Worm (Caenorhabditis elegans) whole organism, midembryonic: Measurements from ENCODE around the gene clec-212.

Experiments
- T22C8.4 ChIP-seq: fragments of 200-800 bp; sonication (Bioruptor generic); IDR thresholded peaks from 2 replicates; pipeline ENCODE4 v1.3.6; 2022; ENCODE audit warnings: missing genetic modification characterization, missing compliant biosample characterization
- cog-1 ChIP-seq: sonication (generic microtip); optimal IDR thresholded peaks from 2 replicates; lab custom pipeline; 2016; ENCODE audit warnings: missing genetic modification characterization, missing compliant biosample characterization
- flt-1 ChIP-seq: fragments of 200-800 bp; sonication (Bioruptor generic); IDR thresholded peaks from 2 replicates; pipeline ENCODE4 v1.3.6; 2022; ENCODE audit warnings: missing genetic modification characterization, missing compliant biosample characterization
- klf-2 ChIP-seq: fragments of 200-800 bp; sonication (Bioruptor generic); conservative IDR thresholded peaks from 2 replicates; pipeline ENCODE4 v1.3.6; 2022; ENCODE audit warnings: missing genetic modification reagents, missing genetic modification characterization, missing compliant biosample characterization
- med-1 ChIP-seq: sonication (generic microtip); optimal IDR thresholded peaks from 2 replicates; lab custom pipeline; 2017; ENCODE audit warnings: missing genetic modification characterization, mild to moderate bottlenecking, missing compliant biosample characterization, antibody characterized with exemption, missing genetic modification reagents; ENCODE audit not compliant: insufficient read depth
- ref-1 ChIP-seq: fragments of 200-800 bp; sonication (Bioruptor generic); conservative IDR thresholded peaks from 2 replicates; pipeline ENCODE4 v1.3.6; 2022; ENCODE audit warnings: missing genetic modification reagents, missing genetic modification characterization, missing compliant biosample characterization
- tab-1 ChIP-seq: fragments of 200-800 bp; sonication (Bioruptor generic); IDR thresholded peaks from 2 replicates; pipeline ENCODE4 v1.3.6; 2022; ENCODE audit warnings: missing genetic modification characterization, missing compliant biosample characterization
- ztf-23 ChIP-seq: fragments of 200-800 bp; sonication (Bioruptor generic); IDR thresholded peaks from 2 replicates; pipeline ENCODE4 v1.3.6; 2022; ENCODE audit warnings: missing genetic modification reagents, missing genetic modification characterization, missing compliant biosample characterization
- ztf-29 ChIP-seq: fragments of 200-800 bp; sonication (Bioruptor generic); IDR thresholded peaks from 2 replicates; pipeline ENCODE4 v1.3.6; 2022; ENCODE audit warnings: missing genetic modification reagents, missing genetic modification characterization, missing compliant biosample characterization

Gene clec-212

ce11 chrV:7570290-7570689 lies at the start of gene clec-212:
Gene clec-212 (minus strand): TSS chrV:7570390.
- TF ChIP-seq ref-1 (GFP tag; lab: Robert Waterston, UW) (no peak), ztf-23 (GFP tag; lab: Robert Waterston, UW) (no peak), tab-1 (GFP tag; lab: Robert Waterston, UW) (no peak), cog-1 (tag; lab: Kevin White, UChicago) (no peak), flt-1 (no peak), med-1 (GFP tag; lab: Kevin White, UChicago) (no peak), T22C8.4 (no peak), klf-2 (GFP tag; lab: Robert Waterston, UW) (no peak), ztf-29 (no peak)

- no peak for TF ChIP-seq med-1 (GFP tag; lab: Kevin White, UChicago)
- no peak for TF ChIP-seq ref-1 (GFP tag; lab: Robert Waterston, UW)
- TF ChIP-seq tab-1 (GFP tag; lab: Robert Waterston, UW) = no peak
- TF ChIP-seq klf-2 (GFP tag; lab: Robert Waterston, UW) = no peak
- no peak for TF ChIP-seq ztf-29
- TF ChIP-seq T22C8.4 = no peak
- TF ChIP-seq flt-1 = no peak
- no peak for TF ChIP-seq ztf-23 (GFP tag; lab: Robert Waterston, UW)
Measured at ce11 chrV:7618114-7618513, 47.9 kb upstream of the clec-212 start, which contains the start of gene C50E3.15. Gene C50E3.15 (plus strand): TSS chrV:7618414.

- TF ChIP-seq klf-2 (GFP tag; lab: Robert Waterston, UW) (no peak), ref-1 (GFP tag; lab: Robert Waterston, UW) (no peak), flt-1 (no peak), tab-1 (GFP tag; lab: Robert Waterston, UW) (no peak), med-1 (GFP tag; lab: Kevin White, UChicago) (no peak), cog-1 (tag; lab: Kevin White, UChicago) (no peak), ztf-23 (GFP tag; lab: Robert Waterston, UW) (no peak), ztf-29 (no peak), T22C8.4 (no peak)
Measured at ce11 chrV:7612044-7612443, 41.9 kb upstream of the clec-212 start, which contains the start of gene clec-215. Gene clec-215 (plus strand): TSS chrV:7612344.

- no peak for TF ChIP-seq tab-1 (GFP tag; lab: Robert Waterston, UW)
- no peak for TF ChIP-seq flt-1
- TF ChIP-seq T22C8.4 = no peak
- no peak for TF ChIP-seq med-1 (GFP tag; lab: Kevin White, UChicago)
- no peak for TF ChIP-seq ztf-23 (GFP tag; lab: Robert Waterston, UW)
- no peak for TF ChIP-seq klf-2 (GFP tag; lab: Robert Waterston, UW)
- TF ChIP-seq ref-1 (GFP tag; lab: Robert Waterston, UW) = no peak
- no peak for TF ChIP-seq ztf-29
- TF ChIP-seq cog-1 (tag; lab: Kevin White, UChicago) = no peak
Measured at ce11 chrV:7609698-7610420, 39.7 kb upstream of the clec-212 start, which contains the start of the genes folt-3 and clec-214. Gene folt-3 (minus strand): TSS chrV:7609748. Gene clec-214 (plus strand): TSS chrV:7610370.

ce11 chrV:7604858-7605257 lies 34.7 kb upstream of the clec-212 start, which contains the start of gene clec-213:
Gene clec-213 (plus strand): TSS chrV:7605158.
- TF ChIP-seq flt-1 (no peak), med-1 (GFP tag; lab: Kevin White, UChicago) (no peak), T22C8.4 (no peak), ref-1 (GFP tag; lab: Robert Waterston, UW) (no peak), tab-1 (GFP tag; lab: Robert Waterston, UW) (no peak), ztf-23 (GFP tag; lab: Robert Waterston, UW) (no peak), ztf-29 (no peak), klf-2 (GFP tag; lab: Robert Waterston, UW) (no peak), cog-1 (tag; lab: Kevin White, UChicago) (no peak)

ce11 chrV:7603404-7603803 lies 33.2 kb upstream of the clec-212 start, which contains the start of gene C50E3.11:
Gene C50E3.11 (minus strand): TSS chrV:7603486.
- TF ChIP-seq ztf-23 (GFP tag; lab: Robert Waterston, UW) (no peak), flt-1 (no peak)

- TF ChIP-seq flt-1 (no peak), T22C8.4 (no peak), tab-1 (GFP tag; lab: Robert Waterston, UW) (no peak), ztf-29 (no peak), ztf-23 (GFP tag; lab: Robert Waterston, UW) (no peak), ref-1 (GFP tag; lab: Robert Waterston, UW) (no peak), cog-1 (tag; lab: Kevin White, UChicago) (no peak), klf-2 (GFP tag; lab: Robert Waterston, UW) (no peak), med-1 (GFP tag; lab: Kevin White, UChicago) (no peak)
Measured at ce11 chrV:7601443-7601842, 31.3 kb upstream of the clec-212 start, which contains the start of gene scl-26. Gene scl-26 (minus strand): TSS chrV:7601543.

- TF ChIP-seq tab-1 (GFP tag; lab: Robert Waterston, UW) = no peak
- TF ChIP-seq klf-2 (GFP tag; lab: Robert Waterston, UW) = no peak
- TF ChIP-seq cog-1 (tag; lab: Kevin White, UChicago) = no peak
- no peak for TF ChIP-seq T22C8.4
- TF ChIP-seq ztf-23 (GFP tag; lab: Robert Waterston, UW) = no peak
- TF ChIP-seq med-1 (GFP tag; lab: Kevin White, UChicago) = no peak
- TF ChIP-seq ref-1 (GFP tag; lab: Robert Waterston, UW) = no peak
- TF ChIP-seq ztf-29 = no peak
- no peak for TF ChIP-seq flt-1
Measured at ce11 chrV:7600149-7600548, 30.0 kb upstream of the clec-212 start, which contains the start of gene C50E3.9. Gene C50E3.9 (minus strand): TSS chrV:7600249.

ce11 chrV:7598269-7598668 lies 28.1 kb upstream of the clec-212 start, which contains the start of gene C50E3.7:
Gene C50E3.7 (minus strand): TSS chrV:7598369.
- TF ChIP-seq ref-1 (GFP tag; lab: Robert Waterston, UW) (no peak), flt-1 (no peak), med-1 (GFP tag; lab: Kevin White, UChicago) (no peak), ztf-23 (GFP tag; lab: Robert Waterston, UW) (no peak), T22C8.4 (no peak), klf-2 (GFP tag; lab: Robert Waterston, UW) (no peak), cog-1 (tag; lab: Kevin White, UChicago) (no peak), ztf-29 (no peak), tab-1 (GFP tag; lab: Robert Waterston, UW) (no peak)
